Fruit fly (Drosophila melanogaster): ENCODE results near the gene Sr-CIV.

DNA sequence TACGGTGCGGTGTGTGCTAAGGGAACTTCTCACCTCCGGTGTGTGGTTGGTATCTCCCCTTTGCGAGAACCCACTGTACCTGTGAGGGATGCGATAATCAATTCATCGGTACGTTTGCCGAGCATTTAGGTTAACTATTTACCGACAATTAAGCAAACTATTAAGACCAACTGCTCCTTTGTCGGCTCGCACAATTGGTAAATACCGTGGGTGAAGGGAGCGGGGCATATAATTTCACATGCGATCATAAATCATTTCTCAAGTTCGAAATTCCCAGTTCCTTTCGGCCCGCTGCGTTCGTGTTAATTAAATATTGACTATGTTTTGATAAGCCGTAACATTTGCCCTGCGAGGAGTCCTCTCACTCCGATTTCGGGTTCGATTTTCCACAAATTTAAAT, 25.0 kb upstream of the Sr-CIV start:
- TF ChIP-seq CG9609 (GFP tag; optimal IDR thresholded peaks at IDR 0.05), result no peak
- TF ChIP-seq Poxn (GFP tag; IDR thresholded peaks at IDR 0.05), result no peak
- TF ChIP-seq Gsc (GFP tag; IDR thresholded peaks at IDR 0.05), result no peak
- no peak for TF ChIP-seq CG31388 (GFP tag; optimal IDR thresholded peaks at IDR 0.05)
- TF ChIP-seq NK7.1 (GFP tag; optimal IDR thresholded peaks at IDR 0.05), result no peak
- TF ChIP-seq ERR (GFP tag; optimal IDR thresholded peaks at IDR 0.05), result no peak
- no peak for TF ChIP-seq seq (GFP tag; IDR thresholded peaks at IDR 0.05)
- TF ChIP-seq tin (GFP tag; optimal IDR thresholded peaks at IDR 0.05), result no peak
- no peak for TF ChIP-seq Nf-YA (GFP tag; IDR thresholded peaks at IDR 0.05)
- no peak for TF ChIP-seq CG4282 (GFP tag; optimal IDR thresholded peaks at IDR 0.05)
- TF ChIP-seq CG18599 (GFP tag; optimal IDR thresholded peaks at IDR 0.05), result no peak
- no peak for TF ChIP-seq cg (GFP tag; optimal IDR thresholded peaks at IDR 0.05)
- TF ChIP-seq pum (GFP tag; optimal IDR thresholded peaks at IDR 0.05), result no peak
- TF ChIP-seq fu2 (GFP tag; optimal IDR thresholded peaks at IDR 0.05), result no peak

Measured in whole organism, embryonic.